Worm (Caenorhabditis elegans) whole organism, midembryonic: Measurements from ENCODE around the gene W05H9.2.
A peak's percentile ranks its signal among the peaks of the same experiment; 100 is the strongest.

Source experiments
- T22C8.4 ChIP-seq: fragments of 200-800 bp; sonication (Bioruptor generic); IDR thresholded peaks from 2 replicates; pipeline ENCODE4 v1.3.6; 2022; ENCODE audit warnings: missing genetic modification characterization, missing compliant biosample characterization
- cog-1 ChIP-seq: sonication (generic microtip); optimal IDR thresholded peaks from 2 replicates; lab custom pipeline; 2016; ENCODE audit warnings: missing genetic modification characterization, missing compliant biosample characterization
- flt-1 ChIP-seq: fragments of 200-800 bp; sonication (Bioruptor generic); IDR thresholded peaks from 2 replicates; pipeline ENCODE4 v1.3.6; 2022; ENCODE audit warnings: missing genetic modification characterization, missing compliant biosample characterization
- klf-2 ChIP-seq: fragments of 200-800 bp; sonication (Bioruptor generic); conservative IDR thresholded peaks from 2 replicates; pipeline ENCODE4 v1.3.6; 2022; ENCODE audit warnings: missing genetic modification reagents, missing genetic modification characterization, missing compliant biosample characterization
- med-1 ChIP-seq: sonication (generic microtip); optimal IDR thresholded peaks from 2 replicates; lab custom pipeline; 2017; ENCODE audit warnings: missing genetic modification characterization, mild to moderate bottlenecking, missing compliant biosample characterization, antibody characterized with exemption, missing genetic modification reagents; ENCODE audit not compliant: insufficient read depth
- ref-1 ChIP-seq: fragments of 200-800 bp; sonication (Bioruptor generic); conservative IDR thresholded peaks from 2 replicates; pipeline ENCODE4 v1.3.6; 2022; ENCODE audit warnings: missing genetic modification reagents, missing genetic modification characterization, missing compliant biosample characterization
- tab-1 ChIP-seq: fragments of 200-800 bp; sonication (Bioruptor generic); IDR thresholded peaks from 2 replicates; pipeline ENCODE4 v1.3.6; 2022; ENCODE audit warnings: missing genetic modification characterization, missing compliant biosample characterization
- ztf-23 ChIP-seq: fragments of 200-800 bp; sonication (Bioruptor generic); IDR thresholded peaks from 2 replicates; pipeline ENCODE4 v1.3.6; 2022; ENCODE audit warnings: missing genetic modification reagents, missing genetic modification characterization, missing compliant biosample characterization
- ztf-29 ChIP-seq: fragments of 200-800 bp; sonication (Bioruptor generic); IDR thresholded peaks from 2 replicates; pipeline ENCODE4 v1.3.6; 2022; ENCODE audit warnings: missing genetic modification reagents, missing genetic modification characterization, missing compliant biosample characterization

W05H9.2 gene

ce11 chrX:6239927-6240639 lies 26.8 kb upstream of the W05H9.2 start:
- TF ChIP-seq ref-1 (GFP tag; lab: Robert Waterston, UW), result no peak
- TF ChIP-seq ztf-23 (GFP tag; lab: Robert Waterston, UW), result no peak
- TF ChIP-seq tab-1 (GFP tag; lab: Robert Waterston, UW), result no peak

- TF ChIP-seq med-1 (GFP tag; lab: Kevin White, UChicago) (no peak), ztf-23 (GFP tag; lab: Robert Waterston, UW) (no peak), klf-2 (no peak)
Measured at ce11 chrX:6240640-6241033, 26.2 kb upstream of the W05H9.2 start, which contains the start of gene got-2.2. Gene got-2.2, plus strand, starts transcription at chrX:6240983.

ce11 chrX:6245499-6245898 lies 21.3 kb upstream of the W05H9.2 start:
- no peak for TF ChIP-seq klf-2
- no peak for TF ChIP-seq ztf-29 (GFP tag; lab: Robert Waterston, UW)

- TF ChIP-seq ref-1 (GFP tag; lab: Robert Waterston, UW) (no peak), T22C8.4 (GFP tag; lab: Robert Waterston, UW) (no peak), tab-1 (GFP tag; lab: Robert Waterston, UW) (no peak), ztf-29 (GFP tag; lab: Robert Waterston, UW) (no peak), med-1 (GFP tag; lab: Kevin White, UChicago) (no peak), flt-1 (GFP tag; lab: Robert Waterston, UW) (no peak), klf-2 (no peak), cog-1 (tag; lab: Kevin White, UChicago) (no peak), ztf-23 (GFP tag; lab: Robert Waterston, UW) (no peak)
Measured at ce11 chrX:6247013-6247412, 19.8 kb upstream of the W05H9.2 start.

- TF ChIP-seq ref-1 (GFP tag; lab: Robert Waterston, UW), result no peak
- TF ChIP-seq flt-1 (GFP tag; lab: Robert Waterston, UW), result no peak
- TF ChIP-seq ztf-23 (GFP tag; lab: Robert Waterston, UW), result no peak
- TF ChIP-seq ztf-29 (GFP tag; lab: Robert Waterston, UW), result no peak
- no peak for TF ChIP-seq med-1 (GFP tag; lab: Kevin White, UChicago)
- no peak for TF ChIP-seq tab-1 (GFP tag; lab: Robert Waterston, UW)
- no peak for TF ChIP-seq klf-2
- no peak for TF ChIP-seq cog-1 (tag; lab: Kevin White, UChicago)
- TF ChIP-seq T22C8.4 (GFP tag; lab: Robert Waterston, UW), result no peak
Measured at ce11 chrX:6247869-6248268, 19.0 kb upstream of the W05H9.2 start.

- no peak for TF ChIP-seq klf-2
- TF ChIP-seq ref-1 (GFP tag; lab: Robert Waterston, UW), result no peak
- no peak for TF ChIP-seq T22C8.4 (GFP tag; lab: Robert Waterston, UW)
- TF ChIP-seq cog-1 (tag; lab: Kevin White, UChicago), result no peak
- TF ChIP-seq ztf-23 (GFP tag; lab: Robert Waterston, UW), result no peak
- TF ChIP-seq med-1 (GFP tag; lab: Kevin White, UChicago), result no peak
- no peak for TF ChIP-seq flt-1 (GFP tag; lab: Robert Waterston, UW)
- TF ChIP-seq tab-1 (GFP tag; lab: Robert Waterston, UW), result no peak
- no peak for TF ChIP-seq ztf-29 (GFP tag; lab: Robert Waterston, UW)
Measured at ce11 chrX:6248778-6249658, 17.8 kb upstream of the W05H9.2 start.

ce11 chrX:6250272-6250752 lies 16.5 kb upstream of the W05H9.2 start:
- TF ChIP-seq cog-1 (tag; lab: Kevin White, UChicago) (no peak), ztf-23 (GFP tag; lab: Robert Waterston, UW) (no peak), klf-2 (no peak), flt-1 (GFP tag; lab: Robert Waterston, UW) (no peak), tab-1 (GFP tag; lab: Robert Waterston, UW) (no peak), ref-1 (GFP tag; lab: Robert Waterston, UW) (no peak), T22C8.4 (GFP tag; lab: Robert Waterston, UW) (no peak), ztf-29 (GFP tag; lab: Robert Waterston, UW) (no peak), med-1 (GFP tag; lab: Kevin White, UChicago) (no peak)

ce11 chrX:6250866-6251265 lies 16.0 kb upstream of the W05H9.2 start:
- no peak for TF ChIP-seq cog-1 (tag; lab: Kevin White, UChicago)
- TF ChIP-seq klf-2, result no peak
- no peak for TF ChIP-seq ztf-29 (GFP tag; lab: Robert Waterston, UW)
- no peak for TF ChIP-seq ztf-23 (GFP tag; lab: Robert Waterston, UW)
- TF ChIP-seq flt-1 (GFP tag; lab: Robert Waterston, UW), result no peak
- TF ChIP-seq tab-1 (GFP tag; lab: Robert Waterston, UW), result no peak
- no peak for TF ChIP-seq T22C8.4 (GFP tag; lab: Robert Waterston, UW)
- no peak for TF ChIP-seq ref-1 (GFP tag; lab: Robert Waterston, UW)
- no peak for TF ChIP-seq med-1 (GFP tag; lab: Kevin White, UChicago)

ce11 chrX:6251321-6251720 lies 15.5 kb upstream of the W05H9.2 start:
- TF ChIP-seq ztf-29 (GFP tag; lab: Robert Waterston, UW), result no peak
- TF ChIP-seq med-1 (GFP tag; lab: Kevin White, UChicago), result no peak
- TF ChIP-seq tab-1 (GFP tag; lab: Robert Waterston, UW), result 0 out of 2 replicates have a peak, but pooled peaks have one; percentile 18
